Fruit fly (Drosophila melanogaster) whole organism, embryonic: ENCODE measurements around the gene CG11668.

Source experiments
- Adf1 ChIP-seq: fragments of 200-800 bp; sonication (Bioruptor generic); IDR thresholded peaks from 2 replicates; pipeline ENCODE4 v1.3.6; 2022; ENCODE audit warnings: missing biosample characterization, missing genetic modification characterization
- Antp ChIP-seq: fragments of 200-800 bp; sonication (Bioruptor generic); optimal IDR thresholded peaks from 3 replicates; lab custom pipeline; 2016; ENCODE audit warnings: missing biosample characterization, missing genetic modification characterization
- B-H1 ChIP-seq: fragments of 200-800 bp; sonication (Bioruptor generic); IDR thresholded peaks from 3 replicates; pipeline ENCODE4 v1.3.6; 2022; ENCODE audit warnings: missing biosample characterization, missing genetic modification characterization
- CG10565 ChIP-seq: fragments of 200-800 bp; sonication (Bioruptor generic); optimal IDR thresholded peaks from 3 replicates; lab custom pipeline; 2016; ENCODE audit warnings: missing biosample characterization, mild to moderate bottlenecking, missing genetic modification characterization
- CG1233 ChIP-seq: fragments of 200-800 bp; sonication (Bioruptor generic); optimal IDR thresholded peaks from 4 replicates; lab custom pipeline; 2018; ENCODE audit warnings: missing biosample characterization, mild to moderate bottlenecking, missing genetic modification characterization
- CG13123 ChIP-seq: fragments of 200-800 bp; sonication (Bioruptor generic); optimal IDR thresholded peaks from 2 replicates; lab custom pipeline; 2016; ENCODE audit warnings: missing biosample characterization, missing genetic modification characterization
- CG13424 ChIP-seq: fragments of 200-800 bp; sonication (Bioruptor generic); optimal IDR thresholded peaks from 2 replicates; lab custom pipeline; 2019; ENCODE audit warnings: missing biosample characterization, mild to moderate bottlenecking, missing genetic modification characterization, moderate library complexity
- CG30431 ChIP-seq: fragments of 200-800 bp; sonication (Bioruptor generic); optimal IDR thresholded peaks from 2 replicates; lab custom pipeline; 2017; ENCODE audit warnings: missing biosample characterization, missing genetic modification characterization
- CG3163 ChIP-seq: fragments of 200-800 bp; sonication (Bioruptor generic); optimal IDR thresholded peaks from 3 replicates; lab custom pipeline; 2016; ENCODE audit warnings: missing biosample characterization, missing genetic modification characterization
- CG32772 ChIP-seq: fragments of 200-800 bp; sonication (Bioruptor generic); IDR thresholded peaks from 2 replicates; pipeline ENCODE4 v1.3.6; 2022; ENCODE audit warnings: missing biosample characterization, missing genetic modification characterization
- CG3838 ChIP-seq: fragments of 200-800 bp; sonication (Bioruptor generic); optimal IDR thresholded peaks from 3 replicates; lab custom pipeline; 2016; ENCODE audit warnings: missing biosample characterization, missing genetic modification characterization
- CG6683 ChIP-seq: fragments of 200-800 bp; sonication (Bioruptor generic); optimal IDR thresholded peaks from 2 replicates; lab custom pipeline; 2017; ENCODE audit warnings: missing biosample characterization, mild to moderate bottlenecking, missing genetic modification characterization, missing genetic modification reagents
- CG6791 ChIP-seq: fragments of 200-800 bp; sonication (Bioruptor generic); IDR thresholded peaks from 3 replicates; pipeline ENCODE4 v1.3.6; 2022; ENCODE audit warnings: missing biosample characterization, missing genetic modification characterization; ENCODE audit not compliant: partially characterized antibody
- CG7786 ChIP-seq: fragments of 200-800 bp; sonication (Bioruptor generic); optimal IDR thresholded peaks from 2 replicates; lab custom pipeline; 2016; ENCODE audit warnings: missing biosample characterization, missing genetic modification characterization
- CG7928 ChIP-seq: fragments of 200-800 bp; sonication (Bioruptor generic); optimal IDR thresholded peaks from 2 replicates; lab custom pipeline; 2017; ENCODE audit warnings: missing biosample characterization, mild to moderate bottlenecking, missing genetic modification characterization
- CG8944 ChIP-seq: fragments of 200-800 bp; sonication (Bioruptor generic); optimal IDR thresholded peaks from 3 replicates; lab custom pipeline; 2016; ENCODE audit warnings: missing biosample characterization, missing genetic modification characterization
- CG9215 ChIP-seq: fragments of 200-800 bp; sonication (Bioruptor generic); IDR thresholded peaks from 2 replicates; pipeline ENCODE4 v1.3.6; 2022; ENCODE audit warnings: missing biosample characterization, missing genetic modification characterization
- CG9932 ChIP-seq: fragments of 200-800 bp; sonication (Bioruptor generic); IDR thresholded peaks from 2 replicates; pipeline ENCODE4 v1.3.6; 2022; ENCODE audit warnings: missing biosample characterization, missing genetic modification characterization
- Dad ChIP-seq: fragments of 200-800 bp; sonication (Bioruptor generic); optimal IDR thresholded peaks from 3 replicates; lab custom pipeline; 2016; ENCODE audit warnings: missing biosample characterization, missing genetic modification characterization
- Dek ChIP-seq: fragments of 200-800 bp; sonication (Bioruptor generic); optimal IDR thresholded peaks from 3 replicates; lab custom pipeline; 2019; ENCODE audit warnings: missing biosample characterization, mild to moderate bottlenecking, missing genetic modification characterization, moderate library complexity
- E2f1 ChIP-seq: fragments of 200-800 bp; sonication (Bioruptor generic); IDR thresholded peaks from 2 replicates; pipeline ENCODE4 v1.3.6; 2022; ENCODE audit warnings: missing biosample characterization, missing genetic modification characterization
- Ets97D ChIP-seq: fragments of 200-800 bp; sonication (Bioruptor generic); optimal IDR thresholded peaks from 3 replicates; lab custom pipeline; 2016; ENCODE audit warnings: missing biosample characterization, missing genetic modification characterization
- Hr78 ChIP-seq, 2 experiments: fragments of 200-800 bp in 1 of 2; fragments of >200 bp in 1 of 2; sonication (Bioruptor generic) in 1 of 2; optimal IDR thresholded peaks; 2 replicates each; lab custom pipeline; 2017 to 2019; ENCODE audit warnings: missing biosample characterization in 2 of 2, missing genetic modification characterization in 2 of 2, mild to moderate bottlenecking in 1 of 2, moderate library complexity in 1 of 2
- Lim3 ChIP-seq: fragments of 200-800 bp; sonication (Bioruptor generic); IDR thresholded peaks from 2 replicates; pipeline ENCODE4 v1.3.6; 2022; ENCODE audit warnings: missing biosample characterization, missing genetic modification characterization
- Lpt ChIP-seq: fragments of >200 bp; optimal IDR thresholded peaks from 2 replicates; lab custom pipeline; 2018; ENCODE audit warnings: missing biosample characterization, missing genetic modification characterization
- Nf-YA ChIP-seq: fragments of 200-800 bp; sonication (Bioruptor generic); IDR thresholded peaks from 2 replicates; pipeline ENCODE4 v1.3.6; 2022; ENCODE audit warnings: missing biosample characterization, missing genetic modification characterization
- Optix ChIP-seq: fragments of 200-800 bp; sonication (Bioruptor generic); IDR thresholded peaks from 3 replicates; pipeline ENCODE4 v1.3.6; 2022; ENCODE audit warnings: missing biosample characterization, missing genetic modification characterization
- Xbp1 ChIP-seq: fragments of 200-800 bp; sonication (Bioruptor generic); optimal IDR thresholded peaks from 3 replicates; lab custom pipeline; 2016; ENCODE audit warnings: missing biosample characterization, mild to moderate bottlenecking, missing genetic modification characterization
- aop ChIP-seq: fragments of 200-800 bp; sonication (Bioruptor generic); IDR thresholded peaks from 2 replicates; pipeline ENCODE4 v1.3.6; 2022; ENCODE audit warnings: missing biosample characterization, missing genetic modification characterization
- ase ChIP-seq: fragments of 200-800 bp; sonication (Bioruptor generic); IDR thresholded peaks from 3 replicates; pipeline ENCODE4 v1.3.6; 2022; ENCODE audit warnings: missing biosample characterization, missing genetic modification characterization
- ash1 ChIP-seq: fragments of 200-800 bp; sonication (Bioruptor generic); optimal IDR thresholded peaks from 2 replicates; lab custom pipeline; 2018; ENCODE audit warnings: missing biosample characterization, mild to moderate bottlenecking, missing genetic modification characterization
- bcd ChIP-seq: fragments of 200-800 bp; sonication (Bioruptor generic); optimal IDR thresholded peaks from 2 replicates; lab custom pipeline; 2017; ENCODE audit warnings: missing biosample characterization, mild to moderate bottlenecking, missing genetic modification characterization
- btn ChIP-seq: fragments of 200-800 bp; sonication (Bioruptor generic); optimal IDR thresholded peaks from 2 replicates; lab custom pipeline; 2016; ENCODE audit warnings: missing biosample characterization, missing genetic modification characterization
- cg ChIP-seq: fragments of 200-800 bp; sonication (Bioruptor generic); optimal IDR thresholded peaks from 3 replicates; lab custom pipeline; 2019; ENCODE audit warnings: missing biosample characterization, mild to moderate bottlenecking, missing genetic modification characterization, moderate library complexity
- chn ChIP-seq: fragments of 200-800 bp; sonication (Bioruptor generic); optimal IDR thresholded peaks from 2 replicates; lab custom pipeline; 2016; ENCODE audit warnings: missing biosample characterization, missing genetic modification characterization
- crol ChIP-seq: fragments of 200-800 bp; sonication (Bioruptor generic); IDR thresholded peaks from 2 replicates; pipeline ENCODE4 v1.3.6; 2022; ENCODE audit warnings: missing biosample characterization, missing genetic modification characterization
- cwo ChIP-seq: fragments of 200-800 bp; sonication (Bioruptor generic); optimal IDR thresholded peaks from 3 replicates; lab custom pipeline; 2017; ENCODE audit warnings: missing biosample characterization, missing genetic modification characterization, mild to moderate bottlenecking, moderate library complexity, missing genetic modification reagents
- dati ChIP-seq: fragments of 200-800 bp; sonication (Bioruptor generic); IDR thresholded peaks from 2 replicates; pipeline ENCODE4 v1.3.6; 2022; ENCODE audit warnings: missing biosample characterization, missing genetic modification characterization
- dmrt11E ChIP-seq: fragments of 200-800 bp; sonication (Bioruptor generic); optimal IDR thresholded peaks from 3 replicates; lab custom pipeline; 2018; ENCODE audit warnings: missing biosample characterization, mild to moderate bottlenecking, missing genetic modification characterization, moderate library complexity
- fd96Cb ChIP-seq: fragments of 200-800 bp; sonication (Bioruptor generic); optimal IDR thresholded peaks from 2 replicates; lab custom pipeline; 2018; ENCODE audit warnings: missing biosample characterization, mild to moderate bottlenecking, missing genetic modification characterization, moderate library complexity
- fu2 ChIP-seq: fragments of 200-800 bp; sonication (Bioruptor generic); optimal IDR thresholded peaks from 2 replicates; lab custom pipeline; 2016; ENCODE audit warnings: missing biosample characterization, missing genetic modification characterization
- kah ChIP-seq: fragments of 200-800 bp; sonication (Bioruptor generic); optimal IDR thresholded peaks from 2 replicates; lab custom pipeline; 2018; ENCODE audit warnings: missing biosample characterization, mild to moderate bottlenecking, missing genetic modification characterization
- lilli ChIP-seq: fragments of 200-800 bp; sonication (Bioruptor generic); optimal IDR thresholded peaks from 3 replicates; lab custom pipeline; 2016; ENCODE audit warnings: missing biosample characterization, missing genetic modification characterization
- luna ChIP-seq: fragments of 200-800 bp; sonication (Bioruptor generic); optimal IDR thresholded peaks from 2 replicates; lab custom pipeline; 2016; ENCODE audit warnings: missing biosample characterization, missing genetic modification characterization
- maf-S ChIP-seq: fragments of 200-800 bp; sonication (Bioruptor generic); optimal IDR thresholded peaks from 2 replicates; lab custom pipeline; 2016; ENCODE audit warnings: missing biosample characterization, missing genetic modification characterization
- rib ChIP-seq: fragments of 200-800 bp; sonication (Bioruptor generic); IDR thresholded peaks from 2 replicates; pipeline ENCODE4 v1.3.6; 2022; ENCODE audit warnings: missing biosample characterization, missing genetic modification characterization
- salm ChIP-seq: fragments of 200-800 bp; sonication (Bioruptor generic); optimal IDR thresholded peaks from 2 replicates; lab custom pipeline; 2018; ENCODE audit warnings: missing biosample characterization, mild to moderate bottlenecking, missing genetic modification characterization
- tin ChIP-seq: fragments of 200-800 bp; sonication (Bioruptor generic); optimal IDR thresholded peaks from 3 replicates; lab custom pipeline; 2016; ENCODE audit warnings: missing biosample characterization, missing genetic modification characterization
- tup ChIP-seq: fragments of 200-800 bp; sonication (Bioruptor generic); optimal IDR thresholded peaks from 2 replicates; lab custom pipeline; 2016; ENCODE audit warnings: missing biosample characterization, mild to moderate bottlenecking, missing genetic modification characterization, moderate library complexity
- vfl ChIP-seq: fragments of 200-800 bp; sonication (Bioruptor generic); optimal IDR thresholded peaks from 2 replicates; lab custom pipeline; 2016; ENCODE audit warnings: missing biosample characterization, missing genetic modification characterization

Gene CG11668

DNA sequence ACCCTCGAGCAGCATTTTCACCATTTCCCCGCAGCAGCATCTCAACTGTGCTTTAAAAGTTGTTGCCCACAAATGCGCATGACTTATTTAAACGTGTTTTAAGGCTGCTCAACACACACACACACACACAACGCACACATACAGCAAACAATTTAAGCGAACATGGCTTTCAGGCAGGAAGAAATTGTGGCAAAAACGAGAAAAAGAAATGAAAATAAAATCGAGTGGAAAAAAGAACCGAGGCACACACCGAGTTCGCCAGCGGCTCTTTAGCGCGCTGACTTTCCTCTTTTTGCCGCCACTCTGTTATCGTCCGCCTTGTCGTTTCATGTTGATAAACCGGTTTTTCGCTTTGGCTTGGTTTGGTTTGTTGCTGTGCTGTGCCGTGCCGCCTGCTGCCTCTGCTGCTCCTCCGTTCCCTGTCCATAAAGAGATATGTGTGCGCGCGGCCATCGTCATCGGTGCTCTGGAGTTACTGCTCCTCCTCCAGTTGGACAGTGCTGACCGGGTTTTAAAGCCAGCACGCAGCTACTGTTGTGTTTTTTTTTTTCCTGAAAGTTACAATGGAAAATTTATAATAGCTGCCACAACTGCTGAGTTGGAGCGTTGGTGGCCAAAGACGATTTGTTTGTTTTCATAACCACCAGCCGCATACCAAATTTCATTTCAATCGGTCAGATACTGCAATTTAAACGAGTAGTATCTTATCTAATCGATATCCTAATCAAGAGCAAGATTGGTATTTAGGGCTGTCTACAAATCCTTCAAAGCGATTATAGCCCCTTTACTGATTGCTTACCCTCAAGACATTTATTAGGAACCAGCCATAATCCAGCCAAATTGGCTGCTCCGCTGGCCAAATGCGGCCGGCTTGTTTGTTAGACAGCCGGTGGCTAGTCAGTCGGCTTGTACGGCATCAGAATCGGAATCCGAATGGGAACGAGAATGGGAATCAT lies 22.1 kb upstream of the CG11668 start (continued):
- TF ChIP-seq ash1 (no peak), CG6791 (GFP tag; lab: Robert Waterston, UW) (no peak), maf-S (GFP tag; lab: Kevin White, UChicago) (no peak), CG3163 (GFP tag; lab: Kevin White, UChicago) (no peak), cg (GFP tag; lab: Kevin White, UChicago) (peak; percentile 69), E2f1 (GFP tag; lab: Robert Waterston, UW) (no peak), CG3838 (GFP tag; lab: Kevin White, UChicago) (peak; percentile 3), rib (GFP tag; lab: Robert Waterston, UW) (peak; percentile 34; the same call in 1 of the 2 replicates), aop (GFP tag; lab: Robert Waterston, UW) (no peak), CG9932 (GFP tag; lab: Robert Waterston, UW) (0 out of 2 replicates have a peak, but pooled peaks have one; percentile 3), CG8944 (GFP tag; lab: Kevin White, UChicago) (no peak), Adf1 (GFP tag; lab: Robert Waterston, UW) (peak; percentile 53), CG13123 (GFP tag; lab: Kevin White, UChicago) (no peak), luna (no peak), vfl (GFP tag; lab: Kevin White, UChicago) (no peak), Lim3 (GFP tag; lab: Robert Waterston, UW) (no peak), Antp (GFP tag; lab: Kevin White, UChicago) (no peak), CG9215 (no peak), Dad (GFP tag; lab: Kevin White, UChicago) (no peak), CG6683 (no peak), tin (GFP tag; lab: Kevin White, UChicago) (no peak), salm (tag; lab: Kevin White, UChicago) (no peak), bcd (peak; percentile 0), Hr78 (GFP tag; optimal IDR thresholded peaks at IDR 0.05; lab: Kevin White, UChicago) (no peak), Optix (GFP tag; lab: Robert Waterston, UW) (no peak), ase (GFP tag; lab: Robert Waterston, UW) (no peak), Dek (no peak), kah (GFP tag; lab: Kevin White, UChicago) (no peak), fu2 (GFP tag; lab: Kevin White, UChicago) (no peak), CG1233 (GFP tag; lab: Kevin White, UChicago) (peak; percentile 23), btn (no peak), dati (GFP tag; lab: Robert Waterston, UW) (no peak), CG7928 (GFP tag; lab: Kevin White, UChicago) (no peak)

DNA sequence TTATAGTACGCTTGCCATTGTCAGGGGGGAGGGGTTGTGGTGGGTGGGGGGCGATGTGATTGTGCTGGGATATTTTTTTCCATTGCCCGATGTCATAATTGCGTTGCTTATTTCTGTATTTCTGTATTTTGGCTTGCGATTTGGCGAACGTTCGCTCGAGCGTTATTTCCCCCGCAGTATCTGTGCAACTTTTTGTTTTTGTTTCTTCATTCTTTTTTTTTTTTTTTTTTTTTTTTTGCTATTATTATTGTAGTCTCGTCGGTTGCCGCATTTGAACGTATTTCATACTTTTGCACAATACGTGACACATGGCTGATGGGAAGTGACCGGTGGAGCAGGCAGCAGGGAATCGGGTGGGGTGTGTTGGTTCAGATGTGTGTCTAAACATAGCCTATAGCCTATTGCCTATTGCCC lies 20.5 kb upstream of the CG11668 start:
- no peak for TF ChIP-seq Nf-YA
- TF ChIP-seq CG30431 (GFP tag; lab: Kevin White, UChicago): no peak
- no peak for TF ChIP-seq Ets97D
- TF ChIP-seq Lpt: no peak
- TF ChIP-seq crol: peak; percentile 78
- TF ChIP-seq CG7786 (GFP tag; lab: Kevin White, UChicago): no peak
- TF ChIP-seq chn (GFP tag; lab: Kevin White, UChicago): no peak
- no peak for TF ChIP-seq Xbp1 (GFP tag; lab: Kevin White, UChicago)
- TF ChIP-seq dmrt11E (tag; lab: Kevin White, UChicago): no peak
- TF ChIP-seq B-H1 (GFP tag; lab: Robert Waterston, UW): no peak
- TF ChIP-seq CG13424 (tag; lab: Kevin White, UChicago): no peak
- TF ChIP-seq fd96Cb (tag; lab: Kevin White, UChicago): no peak
- TF ChIP-seq CG32772 (GFP tag; lab: Robert Waterston, UW): peak; percentile 39; the same call in 1 of the 2 replicates
- no peak for TF ChIP-seq btn
- peak; percentile 9 for TF ChIP-seq cwo (GFP tag; lab: Kevin White, UChicago)
- TF ChIP-seq lilli: no peak
- TF ChIP-seq tup (GFP tag; lab: Kevin White, UChicago): no peak
- TF ChIP-seq CG10565 (GFP tag; lab: Kevin White, UChicago): no peak
- TF ChIP-seq Optix (GFP tag; lab: Robert Waterston, UW): no peak
